Fruit fly (Drosophila melanogaster) whole organism, wandering third instar larva: Measurements from ENCODE around the gene Jhbp16.

Source experiments
- Abd-B ChIP-seq: fragments of >200 bp; optimal IDR thresholded peaks from 2 replicates; lab custom pipeline; 2017; ENCODE audit warnings: missing biosample characterization, missing genetic modification characterization
- CrebA ChIP-seq: fragments of 200-800 bp; sonication (Bioruptor generic); optimal IDR thresholded peaks from 2 replicates; lab custom pipeline; 2016; ENCODE audit warnings: missing biosample characterization, mild to moderate bottlenecking, missing genetic modification characterization, borderline replicate concordance
- Hnf4 ChIP-seq: fragments of 200-800 bp; sonication (Bioruptor generic); optimal IDR thresholded peaks from 2 replicates; lab custom pipeline; 2016; ENCODE audit warnings: missing biosample characterization, mild to moderate bottlenecking, missing genetic modification characterization
- br ChIP-seq: fragments of 200-800 bp; sonication (Bioruptor generic); optimal IDR thresholded peaks from 2 replicates; lab custom pipeline; 2016; ENCODE audit warnings: missing biosample characterization, missing genetic modification characterization
- foxo ChIP-seq, 2 experiments: fragments of 200-800 bp; sonication (Bioruptor generic); optimal IDR thresholded peaks; 2 replicates in 1 of 2; 3 replicates in 1 of 2; lab custom pipeline; 2016 to 2017; ENCODE audit warnings: missing biosample characterization in 2 of 2, missing genetic modification characterization in 2 of 2
- fru ChIP-seq: fragments of 200-800 bp; sonication (Bioruptor generic); optimal IDR thresholded peaks from 3 replicates; lab custom pipeline; 2016; ENCODE audit warnings: missing biosample characterization, mild to moderate bottlenecking, missing genetic modification characterization
- pan ChIP-seq: fragments of >200 bp; optimal IDR thresholded peaks from 2 replicates; lab custom pipeline; 2017
- tai ChIP-seq: sonication (Bioruptor generic); optimal IDR thresholded peaks from 2 replicates; lab custom pipeline; 2016; ENCODE audit warnings: missing biosample characterization, missing genetic modification characterization

DNA sequence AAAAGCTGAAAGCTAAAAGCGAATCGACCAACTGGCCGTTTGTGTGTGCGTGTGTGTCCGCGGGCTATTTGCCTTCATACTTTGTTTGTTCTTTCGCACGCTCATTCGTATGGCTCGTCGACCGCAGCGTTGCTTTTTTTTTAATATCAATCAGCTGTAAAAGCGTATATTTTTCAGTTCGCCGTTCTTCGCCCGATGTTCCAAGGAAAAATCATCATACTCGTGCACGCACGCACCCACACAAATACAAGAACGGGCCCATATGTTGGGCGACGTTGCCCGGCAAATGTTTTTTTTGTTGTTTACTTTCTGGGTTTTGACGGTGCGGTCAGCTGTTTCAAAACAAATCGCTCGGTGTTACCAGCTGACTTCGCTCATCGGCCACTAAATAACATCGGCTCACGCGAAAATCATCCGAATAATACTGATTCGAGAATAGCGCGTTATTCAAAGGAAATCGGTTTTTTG is 3.5 kb upstream of the Jhbp16 start, which contains the start of gene E2f1:
- TF ChIP-seq br (GFP tag; lab: Kevin White, UChicago) (no peak), Abd-B (no peak), fru (GFP tag; lab: Kevin White, UChicago) (no peak), CrebA (GFP tag; lab: Kevin White, UChicago) (no peak), pan (lab: Kevin White, UChicago) (no peak), tai (GFP tag; lab: Kevin White, UChicago) (no peak), Hnf4 (GFP tag; lab: Kevin White, UChicago) (no peak), foxo (GFP tag; optimal IDR thresholded peaks at IDR 0.05; lab: Kevin White, UChicago) (no peak)
